Fruit fly (Drosophila melanogaster) whole organism, prepupa: Measurements from ENCODE around the gene Sfp24C1.

Experiments
- CG11902 ChIP-seq: fragments of 200-800 bp; sonication (Bioruptor generic); optimal IDR thresholded peaks from 3 replicates; lab custom pipeline; 2016; ENCODE audit warnings: missing biosample characterization, missing genetic modification characterization
- CG15336 ChIP-seq: fragments of 200-800 bp; sonication (Bioruptor generic); IDR thresholded peaks from 2 replicates; pipeline ENCODE4 v1.3.6; 2022; ENCODE audit warnings: missing biosample characterization, missing genetic modification characterization
- CG4318 ChIP-seq: fragments of 200-800 bp; sonication (Bioruptor generic); optimal IDR thresholded peaks from 3 replicates; lab custom pipeline; 2017; ENCODE audit warnings: missing biosample characterization, mild to moderate bottlenecking, missing genetic modification characterization
- CG7368 ChIP-seq: fragments of 200-800 bp; sonication (Bioruptor generic); optimal IDR thresholded peaks from 3 replicates; lab custom pipeline; 2016; ENCODE audit warnings: missing biosample characterization, missing genetic modification characterization
- Gug ChIP-seq: fragments of 200-800 bp; sonication (Bioruptor generic); IDR thresholded peaks from 2 replicates; pipeline ENCODE4 v1.3.6; 2022; ENCODE audit warnings: missing biosample characterization, missing genetic modification characterization
- Hr39 ChIP-seq: fragments of 200-800 bp; sonication (Bioruptor generic); optimal IDR thresholded peaks from 2 replicates; lab custom pipeline; 2016; ENCODE audit warnings: missing biosample characterization, missing genetic modification characterization
- OdsH ChIP-seq: fragments of 200-800 bp; sonication (Bioruptor generic); optimal IDR thresholded peaks from 3 replicates; lab custom pipeline; 2016; ENCODE audit warnings: missing biosample characterization, missing genetic modification characterization

DNA sequence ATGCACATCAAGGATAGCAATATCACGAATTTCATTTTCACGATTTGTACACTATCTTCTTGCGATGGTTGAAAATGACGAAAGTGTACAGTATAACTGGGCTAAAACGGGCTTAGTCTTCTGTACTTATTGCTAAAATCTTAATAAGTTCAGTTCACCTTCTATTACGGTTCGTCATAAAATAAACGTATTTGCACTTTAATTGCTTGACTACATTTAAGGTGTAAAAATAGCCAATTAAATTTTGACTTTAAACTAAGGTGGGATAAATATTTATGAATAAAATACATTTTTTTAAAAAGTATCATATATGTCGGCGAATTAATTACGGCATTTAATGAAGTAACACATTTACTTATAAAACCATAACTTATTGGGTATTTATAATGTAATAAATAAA lies 30.8 kb upstream of the Sfp24C1 start, which contains the start of gene Sfp24Bb:
- TF ChIP-seq CG7368 (no peak), Gug (GFP tag; lab: Robert Waterston, UW) (no peak), CG11902 (no peak), Hr39 (GFP tag; lab: Kevin White, UChicago) (no peak), CG4318 (GFP tag; lab: Kevin White, UChicago) (no peak), CG15336 (no peak), OdsH (GFP tag; lab: Kevin White, UChicago) (no peak)
